Fruit fly (Drosophila melanogaster): Measurements from ENCODE around the gene CG10466.
A peak's percentile ranks its signal among the peaks of the same experiment; 100 is the strongest.

CG10466 gene

DNA sequence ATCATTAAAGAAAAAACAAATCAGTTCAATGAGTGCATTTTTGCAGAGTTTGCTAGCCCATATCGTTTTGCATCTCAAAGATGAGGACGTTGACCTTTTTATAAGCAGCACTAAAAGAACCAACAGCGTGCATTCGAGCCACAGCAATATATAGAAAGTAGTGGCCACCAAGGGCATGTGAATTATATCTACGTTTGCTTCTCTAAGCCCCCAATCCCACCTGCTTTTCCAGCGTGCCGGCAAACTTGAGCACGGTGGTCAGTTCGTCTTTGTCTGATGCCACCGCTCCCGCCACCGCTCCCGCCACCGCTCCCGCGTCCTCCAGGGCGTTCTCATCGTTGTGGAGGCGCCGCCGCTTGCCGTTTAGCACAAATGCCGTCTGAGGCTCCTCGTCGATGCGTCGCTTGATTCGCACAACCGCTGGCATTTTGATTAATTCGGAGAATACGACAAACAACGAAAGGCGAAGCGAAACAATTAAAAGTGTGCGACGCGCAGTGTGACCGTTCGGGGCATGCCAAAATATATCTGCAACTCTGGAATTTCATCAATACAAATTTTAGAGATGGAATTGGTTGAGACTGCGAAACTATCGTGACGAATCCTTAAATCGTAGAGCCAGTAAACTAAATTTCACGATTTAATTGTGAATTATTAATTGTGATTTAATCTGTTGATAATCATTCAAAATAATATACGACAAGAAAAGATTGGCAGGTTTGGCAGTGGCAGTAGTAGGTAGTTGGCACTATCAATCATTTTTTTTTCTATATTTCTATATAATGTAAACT lies 3.6 kb downstream of the CG10466 start (continued):
- TF ChIP-seq CG3407 (GFP tag; optimal IDR thresholded peaks at IDR 0.05) (peak; percentile 11), H2.0 (GFP tag; IDR thresholded peaks at IDR 0.05) (no peak), CG5180 (GFP tag; optimal IDR thresholded peaks at IDR 0.05) (peak; percentile 16), HLH3B (GFP tag; IDR thresholded peaks at IDR 0.05) (peak; percentile 12; the same call in 1 of the 2 replicates), Usf (GFP tag; optimal IDR thresholded peaks at IDR 0.05) (no peak), CG13287 (GFP tag; IDR thresholded peaks at IDR 0.05; ENCODE audit: partially characterized antibody) (peak; percentile 87), az2 (GFP tag; optimal IDR thresholded peaks at IDR 0.05) (peak; percentile 49), mld (GFP tag; IDR thresholded peaks at IDR 0.05; ENCODE audit: partially characterized antibody) (no peak), crp (GFP tag; optimal IDR thresholded peaks at IDR 0.05) (peak in 1 of 2 experiments; percentile 67), CG17385 (GFP tag; optimal IDR thresholded peaks at IDR 0.05) (peak; percentile 45), lab (GFP tag; optimal IDR thresholded peaks at IDR 0.05) (no peak), tgo (GFP tag; IDR thresholded peaks at IDR 0.05) (no peak), NfI (GFP tag; optimal IDR thresholded peaks at IDR 0.05) (peak; percentile 35), salm (tag; optimal IDR thresholded peaks at IDR 0.05) (peak; percentile 2), CG18262 (tag; optimal IDR thresholded peaks at IDR 0.05) (peak; percentile 46), Sry-β (GFP tag; optimal IDR thresholded peaks at IDR 0.05) (no peak), trem (tag; optimal IDR thresholded peaks at IDR 0.05) (peak; percentile 57), grn (GFP tag; optimal IDR thresholded peaks at IDR 0.05) (no peak), cg (GFP tag; optimal IDR thresholded peaks at IDR 0.05) (no peak), Elba2 (GFP tag; optimal IDR thresholded peaks at IDR 0.05) (no peak), CG31388 (GFP tag; optimal IDR thresholded peaks at IDR 0.05) (no peak), CG14667 (GFP tag; IDR thresholded peaks at IDR 0.05) (no peak), Neu2 (GFP tag; optimal IDR thresholded peaks at IDR 0.05; ENCODE audit: borderline replicate concordance) (no peak), B-H2 (GFP tag; optimal IDR thresholded peaks at IDR 0.05) (peak; percentile 31), CG32772 (GFP tag; IDR thresholded peaks at IDR 0.05) (peak; percentile 10; the same call in 1 of the 2 replicates), CG6689 (GFP tag; IDR thresholded peaks at IDR 0.05) (no peak), CG31441 (GFP tag; IDR thresholded peaks at IDR 0.05) (peak; percentile 66), Taf1 (GFP tag; IDR thresholded peaks at IDR 0.05) (no peak), aop (GFP tag; IDR thresholded peaks at IDR 0.05) (no peak), CG16863 (GFP tag; optimal IDR thresholded peaks at IDR 0.05) (no peak), ap (GFP tag; IDR thresholded peaks at IDR 0.05) (no peak), CG3847 (GFP tag; IDR thresholded peaks at IDR 0.05) (peak; percentile 64), CG4424 (GFP tag; optimal IDR thresholded peaks at IDR 0.05) (peak; percentile 45), Six4 (GFP tag; optimal IDR thresholded peaks at IDR 0.05) (no peak), hth (optimal IDR thresholded peaks at IDR 0.05) (no peak), sqz (GFP tag; optimal IDR thresholded peaks at IDR 0.05) (no peak), Hr3 (GFP tag; optimal IDR thresholded peaks at IDR 0.05) (peak; percentile 50), en (GFP tag; optimal IDR thresholded peaks at IDR 0.05) (no peak), CG10654 (GFP tag; optimal IDR thresholded peaks at IDR 0.05) (no peak), Nf-YA (GFP tag; IDR thresholded peaks at IDR 0.05) (no peak), CG9437 (GFP tag; optimal IDR thresholded peaks at IDR 0.05) (peak; percentile 40), TFAM (GFP tag; optimal IDR thresholded peaks at IDR 0.05) (no peak), CG9876 (GFP tag; optimal IDR thresholded peaks at IDR 0.05) (no peak)
